Fruit fly (Drosophila melanogaster): ENCODE data around the gene Marcal1.

Marcal1 gene

DNA sequence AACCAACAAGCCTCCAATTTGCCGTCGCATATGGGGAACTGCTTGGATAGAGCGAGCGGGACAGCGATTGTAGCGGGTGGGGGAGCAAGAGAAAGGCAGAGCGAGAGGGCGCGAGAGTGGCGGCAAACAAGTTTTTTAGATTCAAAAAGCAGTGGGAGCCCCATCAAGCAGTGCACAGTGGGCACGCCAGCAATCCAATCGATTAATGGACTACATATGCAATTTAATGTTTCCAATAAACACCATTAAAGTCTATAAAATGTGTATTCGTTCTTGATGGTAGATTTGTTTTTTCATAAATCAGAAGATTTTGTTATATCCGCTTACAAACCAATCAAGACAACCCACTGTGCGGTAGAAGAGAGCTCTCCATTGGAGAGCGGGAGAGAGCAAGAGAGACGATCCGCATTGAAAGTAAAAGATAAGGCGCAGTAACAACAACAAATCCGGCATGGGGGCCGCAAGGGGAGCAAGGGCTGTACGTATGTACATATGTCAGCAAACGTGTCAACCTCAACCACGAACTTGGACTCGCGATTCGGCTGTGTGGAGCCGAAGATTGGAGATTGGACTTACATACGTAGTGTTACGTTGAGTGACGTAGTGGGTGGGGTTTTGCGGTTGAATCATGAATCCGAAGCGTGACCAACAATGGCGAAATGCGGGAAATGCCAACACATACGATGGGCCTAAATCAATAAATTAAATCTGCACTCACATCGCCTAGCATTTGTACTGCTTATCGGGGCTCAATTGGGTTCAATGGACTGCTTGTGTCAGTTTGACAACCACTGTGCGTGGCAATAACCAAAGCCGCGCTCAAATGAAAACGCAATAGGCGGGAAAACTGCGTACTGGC is 42.3 kb downstream of the Marcal1 start (continued):
- TF ChIP-seq h (optimal IDR thresholded peaks at IDR 0.05) (no peak), CG7556 (GFP tag; optimal IDR thresholded peaks at IDR 0.05) (peak; percentile 98), CG3838 (GFP tag; optimal IDR thresholded peaks at IDR 0.05) (peak; percentile 96), Hr39 (optimal IDR thresholded peaks at IDR 0.05) (no peak), Gsc (GFP tag; IDR thresholded peaks at IDR 0.05) (no peak; the same call in 1 of the 2 replicates), CG18764 (GFP tag; optimal IDR thresholded peaks at IDR 0.05) (peak; percentile 99), BEAF-32 (GFP tag; optimal IDR thresholded peaks at IDR 0.05) (peak; percentile 24), CG8089 (GFP tag; optimal IDR thresholded peaks at IDR 0.05) (peak; percentile 99), Jarid2 (GFP tag; optimal IDR thresholded peaks at IDR 0.05) (peak; percentile 94), tin (GFP tag; optimal IDR thresholded peaks at IDR 0.05) (peak; percentile 99), nerfin-2 (GFP tag; IDR thresholded peaks at IDR 0.05; ENCODE audit: partially characterized antibody) (peak; percentile 74), ase (GFP tag; IDR thresholded peaks at IDR 0.05) (peak; percentile 100), Nf-YC (tag; optimal IDR thresholded peaks at IDR 0.05) (peak; percentile 92), ERR (GFP tag; optimal IDR thresholded peaks at IDR 0.05) (peak; percentile 98), CG15514 (GFP tag; optimal IDR thresholded peaks at IDR 0.05) (peak; percentile 93), CG1529 (GFP tag; optimal IDR thresholded peaks at IDR 0.05) (peak; percentile 99), CkIIα-i1 (GFP tag; IDR thresholded peaks at IDR 0.05) (peak; percentile 96), ara (GFP tag; IDR thresholded peaks at IDR 0.05) (peak; percentile 99), Optix (GFP tag; IDR thresholded peaks at IDR 0.05) (peak; percentile 99), ttk (GFP tag; IDR thresholded peaks at IDR 0.05) (peak; percentile 99), CG2129 (GFP tag; IDR thresholded peaks at IDR 0.05; ENCODE audit: partially characterized antibody) (no peak), hkb (optimal IDR thresholded peaks at IDR 0.05) (peak; percentile 95), hkb (GFP tag; IDR thresholded peaks at IDR 0.05) (peak; percentile 99), sd (tag; optimal IDR thresholded peaks at IDR 0.05) (peak; percentile 92), sens-2 (GFP tag; IDR thresholded peaks at IDR 0.05) (peak; percentile 99), knrl (GFP tag; IDR thresholded peaks at IDR 0.05; ENCODE audit: partially characterized antibody) (peak; percentile 77), Atf3 (GFP tag; optimal IDR thresholded peaks at IDR 0.05) (peak; percentile 99), Bgb (GFP tag; IDR thresholded peaks at IDR 0.05; ENCODE audit: partially characterized antibody) (peak; percentile 59), sens (GFP tag) (peak; percentile 100), Doc3 (GFP tag; IDR thresholded peaks at IDR 0.05; ENCODE audit: partially characterized antibody) (no peak; the same call in 2 of the 3 replicates), CG10543 (GFP tag; optimal IDR thresholded peaks at IDR 0.05) (peak; percentile 98), peb (GFP tag; IDR thresholded peaks at IDR 0.05) (peak; percentile 99), CG7357 (GFP tag; IDR thresholded peaks at IDR 0.05) (peak; percentile 96), abd-A (tag; optimal IDR thresholded peaks at IDR 0.05) (peak; percentile 96), CG10267 (tag; optimal IDR thresholded peaks at IDR 0.05) (peak; percentile 96), Oaz (GFP tag; IDR thresholded peaks at IDR 0.05) (peak; percentile 98), MESR4 (GFP tag; optimal IDR thresholded peaks at IDR 0.05) (peak; percentile 85), Trl (optimal IDR thresholded peaks at IDR 0.05) (peak; percentile 91 to 94), Trl (GFP tag; optimal IDR thresholded peaks at IDR 0.05) (peak; percentile 99), lola (GFP tag; optimal IDR thresholded peaks at IDR 0.05) (peak in 1 of 3 experiments; percentile 98), pan (optimal IDR thresholded peaks at IDR 0.05) (no peak), pan (GFP tag; optimal IDR thresholded peaks at IDR 0.05 in 1 of 2, IDR thresholded peaks at IDR 0.05 in 1 of 2) (peak in 1 of 2 experiments; percentile 99), Doc2 (GFP tag; IDR thresholded peaks at IDR 0.05) (peak; percentile 98), HLH3B (GFP tag; IDR thresholded peaks at IDR 0.05) (peak; percentile 99), CG32772 (GFP tag; IDR thresholded peaks at IDR 0.05) (peak; percentile 99), CG12942 (GFP tag; optimal IDR thresholded peaks at IDR 0.05) (peak; percentile 99), repo (GFP tag; optimal IDR thresholded peaks at IDR 0.05) (peak; percentile 99), usp (GFP tag; optimal IDR thresholded peaks at IDR 0.05) (no peak), unpg (GFP tag; optimal IDR thresholded peaks at IDR 0.05) (peak; percentile 100), CoRest (tag; optimal IDR thresholded peaks at IDR 0.05) (peak; percentile 99)

Data from whole organism, embryonic.